Worm (Caenorhabditis elegans) whole organism, L4/young adult: ENCODE measurements around the gene srd-18.

Experiments used
- W03F9.2 ChIP-seq: fragments of 150-350 bp; optimal IDR thresholded peaks from 2 replicates; lab custom pipeline; 2014; ENCODE audit warnings: missing biosample characterization, missing genetic modification characterization
- dao-5 ChIP-seq: sonication (generic microtip); optimal IDR thresholded peaks from 2 replicates; lab custom pipeline; 2016; ENCODE audit warnings: missing genotype, missing genetic modification characterization, moderate library complexity, missing compliant biosample characterization
- him-1 ChIP-seq: sonication (generic microtip); optimal IDR thresholded peaks from 2 replicates; lab custom pipeline; 2016; ENCODE audit warnings: missing genotype, missing genetic modification reagents, missing genetic modification characterization, missing compliant biosample characterization

The srd-18 gene

DNA sequence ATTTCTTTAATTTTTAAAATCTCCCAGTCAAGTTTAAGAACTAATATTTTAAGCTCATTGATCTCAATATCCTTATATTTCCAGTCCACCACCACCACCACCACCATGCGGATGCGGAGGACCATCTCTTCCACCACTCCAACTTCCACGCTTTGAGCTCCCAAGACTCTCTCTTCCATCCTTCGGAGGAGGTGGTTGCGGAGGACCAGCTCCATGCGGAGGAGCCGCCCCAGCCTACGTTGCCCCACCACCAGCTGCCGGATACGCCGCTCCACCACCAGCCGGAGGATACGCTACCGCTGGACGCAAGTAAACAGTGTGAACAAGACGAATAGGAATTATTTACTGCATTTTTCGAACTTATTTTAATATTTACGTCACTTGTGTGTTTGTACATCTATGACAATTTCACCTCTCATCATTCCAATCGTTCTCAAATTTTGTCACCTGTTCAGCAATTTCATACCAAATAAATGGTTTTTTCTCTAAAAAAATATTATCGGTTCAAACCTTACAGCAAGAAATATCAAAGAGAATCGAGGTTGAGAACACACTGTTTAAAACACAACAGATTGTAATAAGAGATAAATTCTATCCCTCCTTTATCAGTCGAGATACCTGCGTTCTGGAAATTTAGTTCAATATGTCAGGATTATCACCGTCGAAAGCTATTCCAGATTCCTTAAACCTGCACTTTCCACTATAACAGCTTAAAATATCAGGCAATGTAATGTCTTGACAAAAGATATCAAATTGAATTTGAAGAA lies 15.3 kb downstream of the srd-18 start:
- TF ChIP-seq W03F9.2 (tag; lab: Kevin White, UChicago) (no peak), dao-5 (no peak), him-1 (tag; lab: Kevin White, UChicago) (no peak)

DNA sequence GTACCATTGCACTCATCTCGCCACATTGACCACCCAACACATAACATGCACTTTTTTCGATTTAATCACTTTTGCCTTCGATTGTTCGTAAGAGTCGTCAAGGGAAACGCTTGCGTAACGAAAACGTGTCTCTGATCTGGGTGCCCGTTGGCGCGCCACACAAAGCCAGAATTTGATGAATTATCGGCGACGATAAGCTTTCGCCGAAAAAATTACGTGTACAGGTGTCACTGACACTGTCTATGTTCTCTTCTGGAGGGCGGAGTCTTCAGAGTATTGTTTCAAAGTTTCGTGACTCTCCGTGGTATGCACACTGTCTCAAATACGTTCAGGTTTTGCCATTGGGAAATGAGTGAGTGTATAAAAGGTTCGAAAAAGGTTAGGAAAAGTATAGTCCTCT lies 16.0 kb downstream of the srd-18 start, which contains the start of gene F53F1.4:
Gene F53F1.4 (plus strand): TSS at position 390 of the 400 bp plus-strand sequence.
- TF ChIP-seq him-1 (tag; lab: Kevin White, UChicago) (no peak), W03F9.2 (tag; lab: Kevin White, UChicago) (no peak), dao-5 (no peak)

DNA sequence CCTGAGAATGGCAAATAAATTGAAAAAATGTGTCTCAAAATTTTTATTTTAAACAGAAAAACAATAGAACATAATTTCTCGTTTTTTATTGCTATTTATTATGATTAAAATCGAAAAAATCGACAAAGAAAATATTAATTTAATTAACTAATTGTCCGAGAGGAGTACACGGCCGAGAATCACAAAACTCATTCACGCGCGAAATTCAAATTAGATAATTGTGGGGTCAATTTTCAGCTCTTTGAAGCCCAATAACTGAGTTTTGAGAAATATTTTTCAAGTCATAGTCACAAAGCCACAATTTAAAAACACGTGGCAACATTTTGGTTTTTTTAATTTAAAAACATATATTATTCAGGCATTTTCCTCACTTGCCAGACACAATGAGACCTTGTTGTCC lies 17.6 kb downstream of the srd-18 start:
- no peak for TF ChIP-seq dao-5
- TF ChIP-seq him-1 (tag; lab: Kevin White, UChicago), result no peak
- no peak for TF ChIP-seq W03F9.2 (tag; lab: Kevin White, UChicago)

DNA sequence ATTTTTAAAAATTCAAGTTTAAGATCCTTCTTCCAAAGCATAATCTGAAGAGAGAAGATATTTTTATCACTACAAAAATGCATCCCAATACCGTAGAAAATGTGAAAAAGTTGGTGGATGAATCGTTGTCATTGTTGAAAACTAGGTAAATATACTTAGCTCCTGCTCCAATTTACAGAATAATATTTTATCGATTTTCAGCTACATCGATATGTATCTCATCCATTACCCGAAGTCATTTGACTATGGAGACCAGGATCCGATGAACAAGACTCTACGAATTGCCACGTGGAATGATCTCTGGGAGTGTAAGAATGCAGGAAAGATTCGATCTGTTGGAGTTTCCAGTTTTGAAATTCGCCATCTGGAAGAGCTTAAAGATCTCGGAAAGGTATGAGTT lies 18.2 kb downstream of the srd-18 start:
- TF ChIP-seq him-1 (tag; lab: Kevin White, UChicago) (no peak), W03F9.2 (tag; lab: Kevin White, UChicago) (no peak), dao-5 (no peak)

- no peak for TF ChIP-seq dao-5
- no peak for TF ChIP-seq him-1 (tag; lab: Kevin White, UChicago)
- no peak for TF ChIP-seq W03F9.2 (tag; lab: Kevin White, UChicago)
Observed at ce11 chrV:13407913-13408312, 18.8 kb downstream of the srd-18 start, which contains the start of gene F53F1.3. Gene F53F1.3 (plus strand): TSS chrV:13408242.

DNA sequence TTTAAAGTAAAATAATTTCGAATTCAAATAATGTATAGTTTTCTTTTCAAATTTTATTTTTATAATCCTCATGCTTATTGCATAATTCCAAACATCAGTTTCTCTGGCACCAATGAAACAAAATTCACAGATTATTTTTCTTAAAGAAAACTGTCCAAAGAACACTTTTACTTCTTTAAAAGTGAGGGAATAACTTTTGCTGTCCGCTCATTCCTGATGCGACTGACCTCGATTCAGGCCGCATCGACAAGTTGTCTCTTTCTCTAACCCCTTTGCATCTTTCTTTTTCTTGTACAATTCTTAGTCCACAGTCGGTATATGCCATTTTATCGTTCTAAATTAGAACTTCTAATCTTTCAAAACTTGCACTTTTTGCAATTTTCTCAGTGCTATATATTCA lies 20.2 kb downstream of the srd-18 start, which contains the start of gene F53F1.2:
Gene F53F1.2 (plus strand): TSS at position 306 of the 400 bp plus-strand sequence.
- TF ChIP-seq him-1 (tag; lab: Kevin White, UChicago) (no peak), dao-5 (no peak), W03F9.2 (tag; lab: Kevin White, UChicago) (no peak)

ce11 chrV:13406032-13406431 lies 20.6 kb downstream of the srd-18 start, which contains the start of gene cutl-1:
Gene cutl-1 (minus strand): TSS chrV:13406114.
- TF ChIP-seq W03F9.2 (tag; lab: Kevin White, UChicago) (no peak), dao-5 (no peak), him-1 (tag; lab: Kevin White, UChicago) (no peak)

DNA sequence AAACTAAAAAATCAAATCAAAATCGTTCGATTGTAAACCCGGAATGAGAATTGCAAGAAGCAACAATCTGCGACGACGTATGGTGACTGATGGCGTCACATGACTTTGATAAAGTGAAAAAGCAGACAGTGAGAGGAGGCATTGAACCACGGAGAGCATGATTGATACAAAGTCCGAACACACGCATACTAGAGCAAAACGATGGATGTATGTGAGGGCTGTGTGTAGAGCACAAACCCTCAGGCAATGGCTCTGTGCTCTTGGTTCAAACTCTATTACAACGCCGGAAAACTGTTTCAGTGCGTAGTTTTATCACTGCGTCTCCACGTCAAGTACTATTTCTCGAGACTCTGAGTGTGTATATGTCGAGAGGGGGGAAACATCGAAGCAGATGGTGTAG lies 24.1 kb downstream of the srd-18 start:
- TF ChIP-seq W03F9.2 (tag; lab: Kevin White, UChicago) (no peak), dao-5 (no peak), him-1 (tag; lab: Kevin White, UChicago) (no peak)

DNA sequence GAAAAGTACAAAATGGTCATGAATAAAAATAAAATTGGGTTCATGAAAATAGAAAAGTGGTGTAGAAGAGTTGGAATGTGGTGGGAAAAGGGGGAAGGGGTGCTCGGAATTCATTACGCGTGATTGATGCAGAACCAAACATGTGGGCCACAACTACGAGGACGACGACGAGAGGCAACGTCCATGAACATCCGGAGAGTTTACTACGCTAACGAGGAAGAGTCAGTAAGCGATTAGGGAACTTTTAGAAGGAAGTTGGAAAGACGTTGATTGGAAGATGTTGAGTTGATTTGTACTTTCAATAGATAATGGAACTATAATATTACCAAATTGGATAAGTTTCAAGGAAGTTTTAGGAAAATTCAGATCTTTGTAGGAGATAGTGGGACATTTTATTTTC lies 25.0 kb downstream of the srd-18 start:
- no peak for TF ChIP-seq W03F9.2 (tag; lab: Kevin White, UChicago)
- TF ChIP-seq him-1 (tag; lab: Kevin White, UChicago), result no peak
- no peak for TF ChIP-seq dao-5

ce11 chrV:13396426-13396825 lies 30.2 kb downstream of the srd-18 start:
- no peak for TF ChIP-seq dao-5
- TF ChIP-seq him-1 (tag; lab: Kevin White, UChicago), result peak; percentile 70

DNA sequence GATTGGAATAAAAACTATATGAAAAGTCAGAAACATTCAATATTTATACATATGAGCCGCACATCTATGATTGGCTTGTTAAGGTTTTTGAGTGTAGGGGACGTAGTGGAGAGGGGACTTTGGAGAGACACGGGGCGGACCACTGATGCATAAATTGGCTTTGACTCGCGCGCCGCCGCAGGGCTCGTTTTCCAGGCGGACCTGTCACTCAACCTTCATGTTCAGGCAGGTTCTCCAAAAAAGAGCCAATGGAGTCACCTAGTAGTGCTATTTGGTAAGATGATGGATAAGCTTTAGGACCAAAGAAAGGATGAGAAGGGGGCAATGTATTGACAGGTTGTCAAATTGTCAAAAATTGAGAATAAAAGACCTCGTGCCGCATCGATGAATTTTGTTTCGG lies 31.7 kb downstream of the srd-18 start:
- TF ChIP-seq W03F9.2 (tag; lab: Kevin White, UChicago), result no peak
- no peak for TF ChIP-seq dao-5
- TF ChIP-seq him-1 (tag; lab: Kevin White, UChicago), result no peak

- TF ChIP-seq dao-5 (no peak), W03F9.2 (tag; lab: Kevin White, UChicago) (no peak), him-1 (tag; lab: Kevin White, UChicago) (no peak)
Observed at ce11 chrV:13393333-13393803, 33.3 kb downstream of the srd-18 start.

ce11 chrV:13391378-13392258 lies 35.0 kb downstream of the srd-18 start, which contains the start of gene somi-1:
Gene somi-1 (minus strand): TSS chrV:13391395.
- TF ChIP-seq dao-5 (no peak), W03F9.2 (tag; lab: Kevin White, UChicago) (no peak), him-1 (tag; lab: Kevin White, UChicago) (peak; percentile 8)

ce11 chrV:13390936-13391335 lies 35.7 kb downstream of the srd-18 start:
- TF ChIP-seq him-1 (tag; lab: Kevin White, UChicago), result no peak
- no peak for TF ChIP-seq dao-5
- TF ChIP-seq W03F9.2 (tag; lab: Kevin White, UChicago), result no peak
